Fruit fly (Drosophila melanogaster): Measurements from ENCODE around the gene nej.
A peak's percentile ranks its signal among the peaks of the same experiment; 100 is the strongest.

DNA sequence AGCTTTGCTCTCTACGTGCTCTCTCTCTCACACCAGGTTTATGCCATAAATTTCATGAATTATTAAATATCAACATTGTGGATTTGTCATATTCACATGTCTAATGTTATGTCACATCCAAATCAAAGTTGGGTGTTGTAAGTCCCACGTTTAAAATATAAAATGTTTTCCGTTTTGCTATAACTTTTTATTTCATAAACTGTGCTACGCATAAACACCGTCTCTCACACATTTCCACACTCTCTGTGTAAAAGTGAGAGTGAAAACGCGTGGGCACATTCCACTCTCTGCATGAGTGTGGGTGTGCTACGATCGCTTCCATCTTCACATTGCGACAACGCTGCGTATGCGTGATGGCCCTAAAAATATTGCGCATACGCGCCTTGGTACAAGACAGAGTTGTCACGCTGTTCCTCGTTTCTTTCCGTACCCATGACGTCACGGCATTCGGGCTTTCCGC lies 46.1 kb downstream of the nej start:
- TF ChIP-seq kay (GFP tag; ENCODE audit: borderline replicate concordance) (peak; percentile 98), CG11617 (GFP tag; optimal IDR thresholded peaks at IDR 0.05) (peak; percentile 99), Hr96 (GFP tag; optimal IDR thresholded peaks at IDR 0.05) (peak; percentile 98)
